Fruit fly (Drosophila melanogaster) whole organism, embryonic: ENCODE data around the gene AP-1-2beta.

Source experiments
- Abd-B ChIP-seq: fragments of 200-800 bp; sonication (Bioruptor generic); optimal IDR thresholded peaks from 2 replicates; lab custom pipeline; 2018; ENCODE audit warnings: missing biosample characterization, mild to moderate bottlenecking, missing genetic modification characterization, moderate library complexity
- CG1024 ChIP-seq: fragments of 200-800 bp; sonication (Bioruptor generic); IDR thresholded peaks from 2 replicates; pipeline ENCODE4 v1.3.6; 2022; ENCODE audit warnings: missing biosample characterization, missing genetic modification characterization
- CG10431 ChIP-seq: fragments of 200-800 bp; sonication (Bioruptor generic); optimal IDR thresholded peaks from 3 replicates; lab custom pipeline; 2018; ENCODE audit warnings: missing biosample characterization, mild to moderate bottlenecking, missing genetic modification characterization
- CG10543 ChIP-seq: fragments of 200-800 bp; sonication (Bioruptor generic); optimal IDR thresholded peaks from 3 replicates; lab custom pipeline; 2017; ENCODE audit warnings: missing biosample characterization, mild to moderate bottlenecking, missing genetic modification characterization, moderate library complexity
- CG10959 ChIP-seq: fragments of 200-800 bp; sonication (Bioruptor generic); IDR thresholded peaks from 2 replicates; pipeline ENCODE4 v1.3.6; 2022; ENCODE audit warnings: missing biosample characterization, missing genetic modification characterization
- CG12155 ChIP-seq: fragments of 200-800 bp; sonication (Bioruptor generic); optimal IDR thresholded peaks from 3 replicates; lab custom pipeline; 2016; ENCODE audit warnings: missing biosample characterization, missing genetic modification characterization
- CG12391 ChIP-seq: fragments of 200-800 bp; sonication (Bioruptor generic); optimal IDR thresholded peaks from 3 replicates; lab custom pipeline; 2018; ENCODE audit warnings: missing biosample characterization, mild to moderate bottlenecking, missing genetic modification characterization, moderate library complexity
- CG12942 ChIP-seq: fragments of 200-800 bp; sonication (Bioruptor generic); optimal IDR thresholded peaks from 3 replicates; lab custom pipeline; 2016; ENCODE audit warnings: missing biosample characterization, missing genetic modification characterization
- CG14050 ChIP-seq: fragments of 200-800 bp; sonication (Bioruptor generic); IDR thresholded peaks from 3 replicates; pipeline ENCODE4 v1.3.6; 2022; ENCODE audit warnings: missing biosample characterization, missing genetic modification characterization
- CG16863 ChIP-seq: fragments of 200-800 bp; sonication (Bioruptor generic); optimal IDR thresholded peaks from 3 replicates; lab custom pipeline; 2016; ENCODE audit warnings: missing biosample characterization, missing genetic modification characterization
- CG17186 ChIP-seq: fragments of 200-800 bp; sonication (Bioruptor generic); optimal IDR thresholded peaks from 3 replicates; lab custom pipeline; 2017; ENCODE audit warnings: missing biosample characterization, missing genetic modification reagents, missing genetic modification characterization
- CG17385 ChIP-seq: fragments of 200-800 bp; sonication (Bioruptor generic); optimal IDR thresholded peaks from 3 replicates; lab custom pipeline; 2018; ENCODE audit warnings: missing biosample characterization, mild to moderate bottlenecking, missing genetic modification characterization
- CG1792 ChIP-seq: fragments of 200-800 bp; sonication (Bioruptor generic); optimal IDR thresholded peaks from 2 replicates; lab custom pipeline; 2016; ENCODE audit warnings: missing biosample characterization, missing genetic modification characterization
- CG2116 ChIP-seq: fragments of 200-800 bp; sonication (Bioruptor generic); optimal IDR thresholded peaks from 3 replicates; lab custom pipeline; 2018; ENCODE audit warnings: missing biosample characterization, mild to moderate bottlenecking, missing genetic modification characterization
- CG2875 ChIP-seq: fragments of 200-800 bp; sonication (Bioruptor generic); optimal IDR thresholded peaks from 2 replicates; lab custom pipeline; 2017; ENCODE audit warnings: missing biosample characterization, mild to moderate bottlenecking, missing genetic modification characterization, missing genetic modification reagents
- CG31365 ChIP-seq: fragments of 200-800 bp; sonication (Bioruptor generic); optimal IDR thresholded peaks from 2 replicates; lab custom pipeline; 2018; ENCODE audit warnings: missing biosample characterization, mild to moderate bottlenecking, missing genetic modification characterization
- CG34224 ChIP-seq: fragments of 200-800 bp; sonication (Bioruptor generic); IDR thresholded peaks from 3 replicates; pipeline ENCODE4 v1.3.6; 2022; ENCODE audit warnings: missing biosample characterization, missing genetic modification characterization; ENCODE audit not compliant: partially characterized antibody
- CG3995 ChIP-seq: fragments of 200-800 bp; sonication (Bioruptor generic); optimal IDR thresholded peaks from 3 replicates; lab custom pipeline; 2016; ENCODE audit warnings: missing biosample characterization, missing genetic modification characterization
- CG4617 ChIP-seq: fragments of 200-800 bp; sonication (Bioruptor generic); optimal IDR thresholded peaks from 3 replicates; lab custom pipeline; 2016; ENCODE audit warnings: missing biosample characterization, missing genetic modification characterization, borderline replicate concordance
- CG6254 ChIP-seq: fragments of 200-800 bp; sonication (Bioruptor generic); optimal IDR thresholded peaks from 3 replicates; lab custom pipeline; 2017; ENCODE audit warnings: mild to moderate bottlenecking, missing biosample characterization, missing genetic modification reagents, missing genetic modification characterization
- CG8388 ChIP-seq: fragments of 200-800 bp; sonication (Bioruptor generic); optimal IDR thresholded peaks from 2 replicates; lab custom pipeline; 2019; ENCODE audit warnings: missing biosample characterization, mild to moderate bottlenecking, missing genetic modification characterization, moderate library complexity
- CoRest ChIP-seq: fragments of 200-800 bp; sonication (Bioruptor generic); optimal IDR thresholded peaks from 3 replicates; lab custom pipeline; 2018; ENCODE audit warnings: missing biosample characterization, mild to moderate bottlenecking, missing genetic modification characterization, moderate library complexity
- Fer2 ChIP-seq: fragments of 200-800 bp; sonication (Bioruptor generic); optimal IDR thresholded peaks from 2 replicates; lab custom pipeline; 2018; ENCODE audit warnings: missing biosample characterization, mild to moderate bottlenecking, missing genetic modification characterization, moderate library complexity
- GATAe ChIP-seq: fragments of 200-800 bp; sonication (Bioruptor generic); conservative IDR thresholded peaks from 2 replicates; pipeline ENCODE4 v1.3.6; 2022; ENCODE audit warnings: missing biosample characterization, missing genetic modification characterization
- HHEX ChIP-seq: fragments of 200-800 bp; sonication (Bioruptor generic); optimal IDR thresholded peaks from 3 replicates; lab custom pipeline; 2017; ENCODE audit warnings: missing biosample characterization, mild to moderate bottlenecking, missing genetic modification characterization, missing genetic modification reagents
- HmgD ChIP-seq: fragments of 200-800 bp; sonication (Bioruptor generic); optimal IDR thresholded peaks from 3 replicates; lab custom pipeline; 2016; ENCODE audit warnings: missing biosample characterization, missing genetic modification characterization
- MESR4 ChIP-seq: fragments of 200-800 bp; sonication (Bioruptor generic); optimal IDR thresholded peaks from 2 replicates; lab custom pipeline; 2018; ENCODE audit warnings: missing biosample characterization, mild to moderate bottlenecking, missing genetic modification characterization, moderate library complexity
- NfI ChIP-seq: fragments of 200-800 bp; sonication (Bioruptor generic); optimal IDR thresholded peaks from 3 replicates; lab custom pipeline; 2018; ENCODE audit warnings: missing biosample characterization, mild to moderate bottlenecking, missing genetic modification characterization, moderate library complexity
- Scr ChIP-seq: fragments of 200-800 bp; sonication (Bioruptor generic); IDR thresholded peaks from 2 replicates; pipeline ENCODE4 v1.3.6; 2022; ENCODE audit warnings: missing biosample characterization, missing genetic modification characterization; ENCODE audit not compliant: partially characterized antibody
- Spps ChIP-seq: fragments of 200-800 bp; sonication (Bioruptor generic); optimal IDR thresholded peaks from 2 replicates; lab custom pipeline; 2018; ENCODE audit warnings: missing biosample characterization, mild to moderate bottlenecking, missing genetic modification characterization
- Taf1 ChIP-seq: fragments of 200-800 bp; sonication (Bioruptor generic); IDR thresholded peaks from 2 replicates; pipeline ENCODE4 v1.3.6; 2022; ENCODE audit warnings: missing biosample characterization, missing genetic modification characterization
- Xrp1 ChIP-seq: fragments of 200-800 bp; sonication (Bioruptor generic); IDR thresholded peaks from 2 replicates; pipeline ENCODE4 v1.3.6; 2022; ENCODE audit warnings: missing biosample characterization, missing genetic modification characterization
- caup ChIP-seq: fragments of 200-800 bp; sonication (Bioruptor generic); optimal IDR thresholded peaks from 3 replicates; lab custom pipeline; 2017; ENCODE audit warnings: missing biosample characterization, mild to moderate bottlenecking, missing genetic modification characterization, moderate library complexity; ENCODE audit not compliant: severe bottlenecking
- chn ChIP-seq: fragments of 200-800 bp; sonication (Bioruptor generic); optimal IDR thresholded peaks from 2 replicates; lab custom pipeline; 2016; ENCODE audit warnings: missing biosample characterization, missing genetic modification characterization
- ci ChIP-seq: fragments of 200-800 bp; sonication (Bioruptor generic); IDR thresholded peaks from 3 replicates; pipeline ENCODE4 v1.3.6; 2022; ENCODE audit warnings: missing biosample characterization, missing genetic modification characterization
- dpn ChIP-seq, 2 experiments: fragments of 200-800 bp; sonication (Bioruptor generic); optimal IDR thresholded peaks; 3 replicates each; lab custom pipeline; 2016; ENCODE audit warnings: missing biosample characterization in 2 of 2, missing genetic modification characterization in 2 of 2
- ems ChIP-seq: fragments of 200-800 bp; sonication (Bioruptor generic); optimal IDR thresholded peaks from 3 replicates; lab custom pipeline; 2016; ENCODE audit warnings: missing biosample characterization, missing genetic modification characterization
- fd96Cb ChIP-seq: fragments of 200-800 bp; sonication (Bioruptor generic); optimal IDR thresholded peaks from 2 replicates; lab custom pipeline; 2018; ENCODE audit warnings: missing biosample characterization, mild to moderate bottlenecking, missing genetic modification characterization, moderate library complexity
- gcm2 ChIP-seq: fragments of 200-800 bp; sonication (Bioruptor generic); optimal IDR thresholded peaks from 2 replicates; lab custom pipeline; 2016; ENCODE audit warnings: missing biosample characterization, missing genetic modification characterization
- hbn ChIP-seq: fragments of 200-800 bp; sonication (Bioruptor generic); IDR thresholded peaks from 2 replicates; pipeline ENCODE4 v1.3.6; 2022; ENCODE audit warnings: missing biosample characterization, missing genetic modification characterization; ENCODE audit not compliant: partially characterized antibody
- lbe ChIP-seq: fragments of 200-800 bp; sonication (Bioruptor generic); optimal IDR thresholded peaks from 2 replicates; lab custom pipeline; 2016; ENCODE audit warnings: missing biosample characterization, mild to moderate bottlenecking, missing genetic modification characterization
- prd ChIP-seq, 3 experiments: fragments of >200 bp in 2 of 3; fragments of 200-800 bp in 1 of 3; sonication (Bioruptor generic) in 1 of 3; optimal IDR thresholded peaks in 2 of 3; IDR thresholded peaks in 1 of 3; 2 replicates in 2 of 3; 3 replicates in 1 of 3; pipeline versions ENCODE4 v1.3.6 to Lab custom; 2017 to 2022; ENCODE audit warnings: missing biosample characterization in 1 of 3, missing genetic modification characterization in 1 of 3
- pzg ChIP-seq: fragments of 200-800 bp; sonication (Bioruptor generic); optimal IDR thresholded peaks from 3 replicates; lab custom pipeline; 2018; ENCODE audit warnings: missing biosample characterization, mild to moderate bottlenecking, missing genetic modification characterization, moderate library complexity
- run ChIP-seq: fragments of 200-800 bp; sonication (Bioruptor generic); optimal IDR thresholded peaks from 3 replicates; lab custom pipeline; 2018; ENCODE audit warnings: missing biosample characterization, mild to moderate bottlenecking, missing genetic modification characterization
- sc ChIP-seq, 3 experiments: fragments of >200 bp in 2 of 3; fragments of 200-800 bp in 1 of 3; sonication (Bioruptor generic) in 1 of 3; optimal IDR thresholded peaks; 2 replicates in 2 of 3; 3 replicates in 1 of 3; lab custom pipeline; 2017; ENCODE audit warnings: mild to moderate bottlenecking in 1 of 3, missing biosample characterization in 1 of 3, missing genetic modification characterization in 1 of 3, missing genetic modification reagents in 1 of 3
- sr ChIP-seq: fragments of 200-800 bp; sonication (Bioruptor generic); IDR thresholded peaks from 3 replicates; pipeline ENCODE4 v1.3.6; 2022; ENCODE audit warnings: missing biosample characterization, missing genetic modification characterization
- toy ChIP-seq: fragments of 200-800 bp; sonication (Bioruptor generic); IDR thresholded peaks from 2 replicates; pipeline ENCODE4 v1.3.6; 2022; ENCODE audit warnings: missing biosample characterization, missing genetic modification characterization
- zfh2 ChIP-seq: fragments of 200-800 bp; sonication (Bioruptor generic); optimal IDR thresholded peaks from 2 replicates; lab custom pipeline; 2016; ENCODE audit warnings: missing biosample characterization, missing genetic modification characterization

The AP-1-2beta gene

DNA sequence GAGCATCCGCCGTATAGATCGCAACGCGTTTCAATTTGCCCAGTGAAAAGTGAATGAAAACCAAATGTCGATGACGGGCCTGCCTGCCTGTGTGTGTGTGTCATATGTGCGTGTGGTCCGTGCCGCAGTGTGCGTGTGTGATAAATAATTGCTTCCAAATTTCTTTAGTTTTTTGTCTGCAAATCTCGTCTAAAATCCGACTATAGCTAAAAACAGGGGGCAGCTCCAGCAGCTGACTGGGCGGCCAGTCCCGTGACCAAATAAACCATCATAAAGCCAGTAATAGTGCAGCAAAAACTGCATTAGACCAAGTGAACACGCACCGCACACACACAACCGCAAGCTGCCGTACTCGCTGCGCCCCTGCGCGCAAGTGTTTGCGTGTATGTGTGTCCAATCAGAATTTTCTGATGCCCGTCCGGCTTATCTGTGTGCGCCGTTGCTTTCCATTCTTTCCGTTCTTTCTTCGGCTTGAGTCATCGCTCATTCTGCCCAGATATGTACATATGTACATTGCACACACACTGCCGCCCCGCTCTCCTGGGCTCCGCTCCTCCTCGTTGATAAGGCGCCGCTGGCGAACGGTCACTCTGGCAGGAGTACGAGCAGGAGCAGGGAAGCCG lies 33.4 kb upstream of the AP-1-2beta start (continued):
- TF ChIP-seq CG16863 (GFP tag; lab: Kevin White, UChicago): peak; percentile 1
- TF ChIP-seq GATAe (GFP tag; lab: Robert Waterston, UW): 0 out of 2 replicates have a peak, but pooled peaks have one; percentile 22
- no peak for TF ChIP-seq gcm2 (GFP tag; lab: Kevin White, UChicago)
- no peak for TF ChIP-seq dpn (GFP tag; optimal IDR thresholded peaks at IDR 0.05; lab: Kevin White, UChicago)
- TF ChIP-seq CG8388 (GFP tag; lab: Kevin White, UChicago): no peak
- TF ChIP-seq CG12155 (GFP tag; lab: Kevin White, UChicago): peak; percentile 52
- TF ChIP-seq CoRest (tag; lab: Kevin White, UChicago): no peak
- TF ChIP-seq zfh2: no peak
- TF ChIP-seq CG4617: peak; percentile 17
- TF ChIP-seq CG2116: no peak
- no peak for TF ChIP-seq CG10431 (GFP tag; lab: Kevin White, UChicago)
- TF ChIP-seq Spps: no peak
- TF ChIP-seq CG14050 (GFP tag; lab: Robert Waterston, UW): no peak
- TF ChIP-seq Xrp1: no peak
- TF ChIP-seq CG34224 (GFP tag; lab: Robert Waterston, UW): no peak
- TF ChIP-seq CG10959 (GFP tag; lab: Robert Waterston, UW): no peak
- peak; percentile 42 for TF ChIP-seq CG10543 (GFP tag; lab: Kevin White, UChicago)
- TF ChIP-seq Taf1 (GFP tag; lab: Robert Waterston, UW): no peak
- TF ChIP-seq CG6254 (GFP tag; lab: Kevin White, UChicago): no peak
- TF ChIP-seq MESR4: peak; percentile 20
- peak; percentile 18 for TF ChIP-seq CG2875
- no peak for TF ChIP-seq sc (optimal IDR thresholded peaks at IDR 0.05; lab: Kevin White, UChicago)
- TF ChIP-seq sc (GFP tag; optimal IDR thresholded peaks at IDR 0.05; lab: Kevin White, UChicago): no peak
- no peak for TF ChIP-seq run (tag; lab: Kevin White, UChicago)
- TF ChIP-seq toy (GFP tag; lab: Robert Waterston, UW): no peak
- no peak for TF ChIP-seq HHEX (GFP tag; lab: Kevin White, UChicago)
- TF ChIP-seq fd96Cb (tag; lab: Kevin White, UChicago): no peak
- TF ChIP-seq ci: peak; percentile 56; the same call in 1 of the 3 replicates
- TF ChIP-seq CG1792: no peak
- TF ChIP-seq prd (optimal IDR thresholded peaks at IDR 0.05; lab: Kevin White, UChicago): no peak
- TF ChIP-seq prd (GFP tag; IDR thresholded peaks at IDR 0.05; lab: Robert Waterston, UW): no peak
- TF ChIP-seq hbn (GFP tag; lab: Robert Waterston, UW): no peak
- no peak for TF ChIP-seq Fer2 (tag; lab: Kevin White, UChicago)
- TF ChIP-seq CG17186: no peak
- TF ChIP-seq chn: no peak
- TF ChIP-seq caup (GFP tag; lab: Kevin White, UChicago): no peak
- TF ChIP-seq ems: no peak
- TF ChIP-seq lbe (GFP tag; lab: Kevin White, UChicago): no peak
- no peak for TF ChIP-seq CG3995 (GFP tag; lab: Kevin White, UChicago)
- no peak for TF ChIP-seq pzg (GFP tag; lab: Kevin White, UChicago)
- TF ChIP-seq CG12942 (GFP tag; lab: Kevin White, UChicago): no peak
- 0 out of 2 replicates have a peak, but pooled peaks have one; percentile 2 for TF ChIP-seq Scr (GFP tag; lab: Robert Waterston, UW)
- TF ChIP-seq HmgD: no peak
- TF ChIP-seq sr (GFP tag; lab: Robert Waterston, UW): no peak
- TF ChIP-seq CG17385 (GFP tag; lab: Kevin White, UChicago): no peak
- no peak for TF ChIP-seq CG12391
- TF ChIP-seq Abd-B: no peak
- no peak for TF ChIP-seq NfI (GFP tag; lab: Kevin White, UChicago)
- no peak for TF ChIP-seq CG31365
- no peak for TF ChIP-seq CG1024 (GFP tag; lab: Robert Waterston, UW)
